Fruit fly (Drosophila melanogaster): ENCODE results near the gene PQBP1.

Gene PQBP1

dm6 chr3R:25024895-25025557, 40.6 kb upstream of the PQBP1 start, which contains the start of the genes EMC6 and Hr96 (continued):
- peak; percentile 92 for TF ChIP-seq CG7786 (GFP tag; optimal IDR thresholded peaks at IDR 0.05)
- peak; percentile 78 for TF ChIP-seq CG6254 (GFP tag; optimal IDR thresholded peaks at IDR 0.05)
- peak; percentile 71; the same call in 1 of the 2 replicates for TF ChIP-seq bowl (GFP tag; IDR thresholded peaks at IDR 0.05)
- no peak for TF ChIP-seq sqz (GFP tag; optimal IDR thresholded peaks at IDR 0.05)
- TF ChIP-seq Dip3 (GFP tag; optimal IDR thresholded peaks at IDR 0.05): peak; percentile 94
- no peak for TF ChIP-seq prd (optimal IDR thresholded peaks at IDR 0.05)
- TF ChIP-seq prd (GFP tag; IDR thresholded peaks at IDR 0.05): peak; percentile 96
- peak; percentile 98 for TF ChIP-seq CG12769 (tag; optimal IDR thresholded peaks at IDR 0.05)
- peak; percentile 87 for TF ChIP-seq CG1792 (GFP tag; optimal IDR thresholded peaks at IDR 0.05)
- TF ChIP-seq Doc3 (GFP tag; IDR thresholded peaks at IDR 0.05; ENCODE audit: partially characterized antibody): peak; percentile 55; the same call in 1 of the 3 replicates
- TF ChIP-seq ken (GFP tag; IDR thresholded peaks at IDR 0.05): peak; percentile 96

dm6 chr3R:25027281-25028219, 38.0 kb upstream of the PQBP1 start:
- no peak for TF ChIP-seq CG9876 (GFP tag; optimal IDR thresholded peaks at IDR 0.05)
- TF ChIP-seq caup (GFP tag; optimal IDR thresholded peaks at IDR 0.05; ENCODE audit: severe bottlenecking): peak; percentile 16
- no peak for TF ChIP-seq CG12744 (GFP tag; optimal IDR thresholded peaks at IDR 0.05)
- peak; percentile 64 for TF ChIP-seq CG18619 (GFP tag; optimal IDR thresholded peaks at IDR 0.05)
- TF ChIP-seq pan (optimal IDR thresholded peaks at IDR 0.05): no peak
- peak in 1 of 2 experiments; percentile 9 for TF ChIP-seq pan (GFP tag; optimal IDR thresholded peaks at IDR 0.05 in 1 of 2, IDR thresholded peaks at IDR 0.05 in 1 of 2)
- TF ChIP-seq fu2 (GFP tag; optimal IDR thresholded peaks at IDR 0.05): peak; percentile 31
- peak; percentile 24 for TF ChIP-seq fd3F (GFP tag; optimal IDR thresholded peaks at IDR 0.05)
- TF ChIP-seq chinmo (GFP tag; IDR thresholded peaks at IDR 0.05; ENCODE audit: partially characterized antibody): no peak
- peak; percentile 61 for TF ChIP-seq CG9437 (GFP tag; optimal IDR thresholded peaks at IDR 0.05)
- no peak for TF ChIP-seq CG1529 (GFP tag; optimal IDR thresholded peaks at IDR 0.05)
- no peak for TF ChIP-seq CG17568 (GFP tag; optimal IDR thresholded peaks at IDR 0.05)
- peak; percentile 47; the same call in 1 of the 2 replicates for TF ChIP-seq Rfx (GFP tag; IDR thresholded peaks at IDR 0.05)
- TF ChIP-seq Doc3 (GFP tag; IDR thresholded peaks at IDR 0.05; ENCODE audit: partially characterized antibody): no peak
- no peak for TF ChIP-seq crol (GFP tag; IDR thresholded peaks at IDR 0.05)
- TF ChIP-seq CG17359 (tag; optimal IDR thresholded peaks at IDR 0.05): no peak
- no peak for TF ChIP-seq trem (tag; optimal IDR thresholded peaks at IDR 0.05)
- TF ChIP-seq ERR (GFP tag; optimal IDR thresholded peaks at IDR 0.05): no peak
- no peak for TF ChIP-seq CG10366 (GFP tag; IDR thresholded peaks at IDR 0.05)
- TF ChIP-seq Vsx1 (GFP tag; optimal IDR thresholded peaks at IDR 0.05): no peak
- TF ChIP-seq sna (GFP tag; IDR thresholded peaks at IDR 0.05; ENCODE audit: partially characterized antibody): no peak
- TF ChIP-seq croc (GFP tag; conservative IDR thresholded peaks at IDR 0.05): no peak
- TF ChIP-seq CG2678 (tag; optimal IDR thresholded peaks at IDR 0.05): no peak
- no peak for TF ChIP-seq CG11093 (GFP tag; IDR thresholded peaks at IDR 0.05)
- TF ChIP-seq da (GFP tag; optimal IDR thresholded peaks at IDR 0.05): no peak
- TF ChIP-seq odd (GFP tag; optimal IDR thresholded peaks at IDR 0.05): peak; percentile 20
- peak; percentile 75 for TF ChIP-seq CG2120 (GFP tag; optimal IDR thresholded peaks at IDR 0.05)
- TF ChIP-seq tna (GFP tag; IDR thresholded peaks at IDR 0.05; ENCODE audit: partially characterized antibody): no peak
- TF ChIP-seq CG13296 (GFP tag; optimal IDR thresholded peaks at IDR 0.05): peak; percentile 48
- no peak for TF ChIP-seq CG1603 (tag; optimal IDR thresholded peaks at IDR 0.05)
- TF ChIP-seq CG11085 (GFP tag; IDR thresholded peaks at IDR 0.05): no peak
- peak; percentile 46 for TF ChIP-seq sens (GFP tag)
- TF ChIP-seq Lpt (GFP tag; optimal IDR thresholded peaks at IDR 0.05): no peak
- TF ChIP-seq vnd (GFP tag; IDR thresholded peaks at IDR 0.05; ENCODE audit: partially characterized antibody): no peak
- TF ChIP-seq fd102C (GFP tag; optimal IDR thresholded peaks at IDR 0.05): no peak
- peak; percentile 40; the same call in 2 of the 3 replicates for TF ChIP-seq ci (GFP tag; IDR thresholded peaks at IDR 0.05)

Data from whole organism, embryonic.